Worm (Caenorhabditis elegans) whole organism, L4 larva: Measurements from ENCODE around the gene srv-6.

Source experiments
- ZK546.5 ChIP-seq, 2 experiments: sonication (generic microtip); optimal IDR thresholded peaks; 2 replicates each; lab custom pipeline; 2017; ENCODE audit warnings: missing biosample characterization in 2 of 2, missing genetic modification characterization in 2 of 2
- jun-1 ChIP-seq: fragments of 150-350 bp; optimal IDR thresholded peaks from 2 replicates; lab custom pipeline; 2014; ENCODE audit warnings: missing biosample characterization, missing genetic modification reagents, missing genetic modification characterization
- mxl-2 ChIP-seq: fragments of 200-800 bp; sonication (Bioruptor generic); conservative IDR thresholded peaks from 2 replicates; pipeline ENCODE4 v1.3.6; 2022; ENCODE audit warnings: missing genetic modification reagents, missing genetic modification characterization, missing compliant biosample characterization

ce11 chrX:4256761-4257160, at the start of gene srv-6:
- no peak for TF ChIP-seq ZK546.5 (tag; optimal IDR thresholded peaks at IDR 0.05; lab: Kevin White, UChicago)
- no peak for TF ChIP-seq mxl-2 (GFP tag; lab: Robert Waterston, UW)
- no peak for TF ChIP-seq jun-1
